Fruit fly (Drosophila melanogaster) whole organism, embryonic: ENCODE measurements around the gene RpL37A.

Experiments
- B-H1 ChIP-seq: fragments of 200-800 bp; sonication (Bioruptor generic); IDR thresholded peaks from 3 replicates; pipeline ENCODE4 v1.3.6; 2022; ENCODE audit warnings: missing biosample characterization, missing genetic modification characterization
- CG10267 ChIP-seq: fragments of 200-800 bp; sonication (Bioruptor generic); optimal IDR thresholded peaks from 2 replicates; lab custom pipeline; 2018; ENCODE audit warnings: missing biosample characterization, mild to moderate bottlenecking, missing genetic modification characterization, moderate library complexity
- CG10959 ChIP-seq: fragments of 200-800 bp; sonication (Bioruptor generic); IDR thresholded peaks from 2 replicates; pipeline ENCODE4 v1.3.6; 2022; ENCODE audit warnings: missing biosample characterization, missing genetic modification characterization
- CG11723 ChIP-seq: fragments of 200-800 bp; sonication (Bioruptor generic); optimal IDR thresholded peaks from 2 replicates; lab custom pipeline; 2017; ENCODE audit warnings: missing biosample characterization, mild to moderate bottlenecking, missing genetic modification characterization
- CG12299 ChIP-seq: fragments of 200-800 bp; sonication (Bioruptor generic); optimal IDR thresholded peaks from 2 replicates; lab custom pipeline; 2018; ENCODE audit warnings: missing biosample characterization, mild to moderate bottlenecking, missing genetic modification characterization
- CG14667 ChIP-seq: fragments of 200-800 bp; sonication (Bioruptor generic); IDR thresholded peaks from 2 replicates; pipeline ENCODE4 v1.3.6; 2022; ENCODE audit warnings: missing biosample characterization, missing genetic modification characterization
- CG17186 ChIP-seq: fragments of 200-800 bp; sonication (Bioruptor generic); optimal IDR thresholded peaks from 3 replicates; lab custom pipeline; 2017; ENCODE audit warnings: missing biosample characterization, missing genetic modification reagents, missing genetic modification characterization
- CG2678 ChIP-seq: fragments of 200-800 bp; sonication (Bioruptor generic); optimal IDR thresholded peaks from 3 replicates; lab custom pipeline; 2019; ENCODE audit warnings: missing biosample characterization, mild to moderate bottlenecking, missing genetic modification characterization, moderate library complexity
- CG32532 ChIP-seq: fragments of 200-800 bp; sonication (Bioruptor generic); IDR thresholded peaks from 2 replicates; pipeline ENCODE4 v1.3.6; 2022; ENCODE audit warnings: missing biosample characterization, missing genetic modification characterization
- CG4854 ChIP-seq: fragments of 200-800 bp; sonication (Bioruptor generic); optimal IDR thresholded peaks from 2 replicates; lab custom pipeline; 2016; ENCODE audit warnings: missing biosample characterization, missing genetic modification characterization, inconsistent platforms
- CG6689 ChIP-seq: fragments of 200-800 bp; sonication (Bioruptor generic); IDR thresholded peaks from 2 replicates; pipeline ENCODE4 v1.3.6; 2022; ENCODE audit warnings: missing biosample characterization, missing genetic modification characterization
- CG6791 ChIP-seq: fragments of 200-800 bp; sonication (Bioruptor generic); IDR thresholded peaks from 3 replicates; pipeline ENCODE4 v1.3.6; 2022; ENCODE audit warnings: missing biosample characterization, missing genetic modification characterization; ENCODE audit not compliant: partially characterized antibody
- CG8089 ChIP-seq: fragments of 200-800 bp; sonication (Bioruptor generic); optimal IDR thresholded peaks from 3 replicates; lab custom pipeline; 2016; ENCODE audit warnings: missing biosample characterization, missing genetic modification characterization
- CG8388 ChIP-seq: fragments of 200-800 bp; sonication (Bioruptor generic); optimal IDR thresholded peaks from 2 replicates; lab custom pipeline; 2019; ENCODE audit warnings: missing biosample characterization, mild to moderate bottlenecking, missing genetic modification characterization, moderate library complexity
- CG8478 ChIP-seq: fragments of >200 bp; optimal IDR thresholded peaks from 2 replicates; lab custom pipeline; 2018
- CG9215 ChIP-seq: fragments of 200-800 bp; sonication (Bioruptor generic); IDR thresholded peaks from 2 replicates; pipeline ENCODE4 v1.3.6; 2022; ENCODE audit warnings: missing biosample characterization, missing genetic modification characterization
- CG9876 ChIP-seq: fragments of 200-800 bp; sonication (Bioruptor generic); optimal IDR thresholded peaks from 2 replicates; lab custom pipeline; 2016; ENCODE audit warnings: missing biosample characterization, missing genetic modification characterization
- CHES-1-like ChIP-seq: fragments of 200-800 bp; sonication (Bioruptor generic); optimal IDR thresholded peaks from 2 replicates; lab custom pipeline; 2016; ENCODE audit warnings: missing biosample characterization, missing genetic modification characterization
- CoRest ChIP-seq: fragments of 200-800 bp; sonication (Bioruptor generic); optimal IDR thresholded peaks from 3 replicates; lab custom pipeline; 2018; ENCODE audit warnings: missing biosample characterization, mild to moderate bottlenecking, missing genetic modification characterization, moderate library complexity
- Dek ChIP-seq: fragments of 200-800 bp; sonication (Bioruptor generic); optimal IDR thresholded peaks from 3 replicates; lab custom pipeline; 2019; ENCODE audit warnings: missing biosample characterization, mild to moderate bottlenecking, missing genetic modification characterization, moderate library complexity
- Fer2 ChIP-seq: fragments of 200-800 bp; sonication (Bioruptor generic); optimal IDR thresholded peaks from 2 replicates; lab custom pipeline; 2018; ENCODE audit warnings: missing biosample characterization, mild to moderate bottlenecking, missing genetic modification characterization, moderate library complexity
- HLHmδ ChIP-seq: fragments of 200-800 bp; sonication (Bioruptor generic); optimal IDR thresholded peaks from 2 replicates; lab custom pipeline; 2018; ENCODE audit warnings: missing biosample characterization, mild to moderate bottlenecking, missing genetic modification characterization, moderate library complexity
- Hmr ChIP-seq: fragments of 200-800 bp; sonication (Bioruptor generic); optimal IDR thresholded peaks from 3 replicates; lab custom pipeline; 2017; ENCODE audit warnings: mild to moderate bottlenecking, missing biosample characterization, missing genetic modification reagents, missing genetic modification characterization
- Med ChIP-seq: fragments of 200-800 bp; sonication (Bioruptor generic); peaks from one replicate; lab custom pipeline; 2016; ENCODE audit warnings: missing biosample characterization, missing genetic modification characterization, mild to moderate bottlenecking, inconsistent platforms, moderate library complexity
- Mrtf ChIP-seq: fragments of 200-800 bp; sonication (Bioruptor generic); IDR thresholded peaks from 3 replicates; pipeline ENCODE4 v1.3.6; 2022; ENCODE audit warnings: missing biosample characterization, missing genetic modification characterization
- Myb ChIP-seq: fragments of 200-800 bp; sonication (Bioruptor generic); optimal IDR thresholded peaks from 2 replicates; lab custom pipeline; 2016; ENCODE audit warnings: missing biosample characterization, missing genetic modification characterization
- NfI ChIP-seq: fragments of 200-800 bp; sonication (Bioruptor generic); optimal IDR thresholded peaks from 3 replicates; lab custom pipeline; 2018; ENCODE audit warnings: missing biosample characterization, mild to moderate bottlenecking, missing genetic modification characterization, moderate library complexity
- Sox102F ChIP-seq: fragments of 200-800 bp; sonication (Bioruptor generic); optimal IDR thresholded peaks from 2 replicates; lab custom pipeline; 2018; ENCODE audit warnings: missing biosample characterization, mild to moderate bottlenecking, missing genetic modification characterization, moderate library complexity
- ara ChIP-seq: fragments of 200-800 bp; sonication (Bioruptor generic); IDR thresholded peaks from 2 replicates; pipeline ENCODE4 v1.3.6; 2022; ENCODE audit warnings: missing biosample characterization, missing genetic modification characterization
- ash1 ChIP-seq: fragments of 200-800 bp; sonication (Bioruptor generic); optimal IDR thresholded peaks from 2 replicates; lab custom pipeline; 2018; ENCODE audit warnings: missing biosample characterization, mild to moderate bottlenecking, missing genetic modification characterization
- ato ChIP-seq: fragments of 200-800 bp; sonication (Bioruptor generic); IDR thresholded peaks from 2 replicates; pipeline ENCODE4 v1.3.6; 2022; ENCODE audit warnings: missing biosample characterization, missing genetic modification characterization; ENCODE audit not compliant: partially characterized antibody
- bbx ChIP-seq: fragments of 200-800 bp; sonication (Bioruptor generic); IDR thresholded peaks from 2 replicates; pipeline ENCODE4 v1.3.6; 2022; ENCODE audit warnings: missing biosample characterization, missing genetic modification characterization; ENCODE audit not compliant: partially characterized antibody
- caup ChIP-seq: fragments of 200-800 bp; sonication (Bioruptor generic); optimal IDR thresholded peaks from 3 replicates; lab custom pipeline; 2017; ENCODE audit warnings: missing biosample characterization, mild to moderate bottlenecking, missing genetic modification characterization, moderate library complexity; ENCODE audit not compliant: severe bottlenecking
- chm ChIP-seq: fragments of 200-800 bp; sonication (Bioruptor generic); IDR thresholded peaks from 2 replicates; pipeline ENCODE4 v1.3.6; 2022; ENCODE audit warnings: missing biosample characterization, missing genetic modification characterization
- dati ChIP-seq: fragments of 200-800 bp; sonication (Bioruptor generic); IDR thresholded peaks from 2 replicates; pipeline ENCODE4 v1.3.6; 2022; ENCODE audit warnings: missing biosample characterization, missing genetic modification characterization
- dysf ChIP-seq: fragments of 200-800 bp; sonication (Bioruptor generic); IDR thresholded peaks from 3 replicates; pipeline ENCODE4 v1.3.6; 2022; ENCODE audit warnings: missing biosample characterization, missing genetic modification characterization
- fd3F ChIP-seq: fragments of 200-800 bp; sonication (Bioruptor generic); optimal IDR thresholded peaks from 2 replicates; lab custom pipeline; 2018; ENCODE audit warnings: missing biosample characterization, mild to moderate bottlenecking, missing genetic modification characterization, moderate library complexity
- gfzf ChIP-seq: fragments of 200-800 bp; sonication (Bioruptor generic); optimal IDR thresholded peaks from 2 replicates; lab custom pipeline; 2016; ENCODE audit warnings: missing biosample characterization, mild to moderate bottlenecking, missing genetic modification characterization, moderate library complexity
- gt ChIP-seq: fragments of 200-800 bp; sonication (Bioruptor generic); IDR thresholded peaks from 2 replicates; pipeline ENCODE4 v1.3.6; 2022; ENCODE audit warnings: missing biosample characterization, missing genetic modification characterization
- hbn ChIP-seq: fragments of 200-800 bp; sonication (Bioruptor generic); IDR thresholded peaks from 2 replicates; pipeline ENCODE4 v1.3.6; 2022; ENCODE audit warnings: missing biosample characterization, missing genetic modification characterization; ENCODE audit not compliant: partially characterized antibody
- kah ChIP-seq: fragments of 200-800 bp; sonication (Bioruptor generic); optimal IDR thresholded peaks from 2 replicates; lab custom pipeline; 2018; ENCODE audit warnings: missing biosample characterization, mild to moderate bottlenecking, missing genetic modification characterization
- lola ChIP-seq, 3 experiments: fragments of >200 bp in 2 of 3; fragments of 200-800 bp in 1 of 3; sonication (Bioruptor generic) in 1 of 3; optimal IDR thresholded peaks; 2 replicates each; lab custom pipeline; 2017 to 2019; ENCODE audit warnings: missing biosample characterization in 3 of 3, missing genetic modification characterization in 3 of 3, mild to moderate bottlenecking in 1 of 3, moderate library complexity in 1 of 3
- maf-S ChIP-seq: fragments of 200-800 bp; sonication (Bioruptor generic); optimal IDR thresholded peaks from 2 replicates; lab custom pipeline; 2016; ENCODE audit warnings: missing biosample characterization, missing genetic modification characterization
- phol ChIP-seq: fragments of 200-800 bp; sonication (Bioruptor generic); optimal IDR thresholded peaks from 3 replicates; lab custom pipeline; 2018; ENCODE audit warnings: missing biosample characterization, mild to moderate bottlenecking, missing genetic modification characterization, moderate library complexity
- repo ChIP-seq: fragments of 200-800 bp; sonication (Bioruptor generic); optimal IDR thresholded peaks from 2 replicates; lab custom pipeline; 2016; ENCODE audit warnings: missing biosample characterization, missing genetic modification characterization
- slou ChIP-seq: fragments of 200-800 bp; sonication (Bioruptor generic); optimal IDR thresholded peaks from 3 replicates; lab custom pipeline; 2016; ENCODE audit warnings: missing biosample characterization, missing genetic modification characterization
- ttk ChIP-seq: fragments of 200-800 bp; sonication (Bioruptor generic); IDR thresholded peaks from 2 replicates; pipeline ENCODE4 v2.1.2; 2022; ENCODE audit warnings: missing biosample characterization, missing genetic modification characterization
- zen ChIP-seq: fragments of 200-800 bp; sonication (Bioruptor generic); optimal IDR thresholded peaks from 3 replicates; lab custom pipeline; 2018; ENCODE audit warnings: missing biosample characterization, mild to moderate bottlenecking, missing genetic modification characterization, moderate library complexity
- zfh1 ChIP-seq: fragments of 200-800 bp; sonication (Bioruptor generic); IDR thresholded peaks from 3 replicates; pipeline ENCODE4 v1.3.6; 2022; ENCODE audit warnings: missing biosample characterization, missing genetic modification characterization

The RpL37A gene

dm6 chr2L:5107626-5108272 lies 37.0 kb downstream of the RpL37A start (continued):
- TF ChIP-seq CG2678 (peak; percentile 97), CG8478 (lab: Kevin White, UChicago) (no peak), CG9876 (GFP tag; lab: Kevin White, UChicago) (peak; percentile 98), chm (peak; percentile 74), gt (GFP tag; lab: Robert Waterston, UW) (peak; percentile 78), gfzf (GFP tag; lab: Kevin White, UChicago) (peak; percentile 11), CHES-1-like (GFP tag; lab: Kevin White, UChicago) (peak; percentile 99), CG6791 (GFP tag; lab: Robert Waterston, UW) (no peak), B-H1 (GFP tag; lab: Robert Waterston, UW) (peak; percentile 93), CG8089 (GFP tag; lab: Kevin White, UChicago) (peak; percentile 97), ttk (GFP tag; lab: Robert Waterston, UW) (peak; percentile 93), Hmr (GFP tag; lab: Kevin White, UChicago) (peak; percentile 98), CG17186 (GFP tag; lab: Kevin White, UChicago) (peak; percentile 68), CG4854 (peak; percentile 85), NfI (GFP tag; lab: Kevin White, UChicago) (peak; percentile 94), lola (GFP tag; optimal IDR thresholded peaks at IDR 0.05; lab: Kevin White, UChicago) (peak in 2 of 3 experiments; percentile 11 to 86), HLHmδ (GFP tag; lab: Kevin White, UChicago) (no peak), Mrtf (GFP tag; lab: Robert Waterston, UW) (peak; percentile 95), CG12299 (tag; lab: Kevin White, UChicago) (peak; percentile 82), zfh1 (GFP tag; lab: Robert Waterston, UW) (peak; percentile 87), CG6689 (GFP tag; lab: Robert Waterston, UW) (peak; percentile 88), CG10267 (tag; lab: Kevin White, UChicago) (peak; percentile 84), Sox102F (GFP tag; lab: Kevin White, UChicago) (peak; percentile 96), bbx (GFP tag; lab: Robert Waterston, UW) (no peak), repo (peak; percentile 93), Dek (peak; percentile 97), maf-S (peak; percentile 99), CG10959 (GFP tag; lab: Robert Waterston, UW) (peak; percentile 65), CoRest (tag; lab: Kevin White, UChicago) (peak; percentile 97), dati (GFP tag; lab: Robert Waterston, UW) (peak; percentile 86), CG32532 (GFP tag; lab: Robert Waterston, UW) (peak; percentile 95), Myb (GFP tag; lab: Kevin White, UChicago) (peak; percentile 92), Med (GFP tag; lab: Kevin White, UChicago) (peak; percentile 99), CG14667 (GFP tag; lab: Robert Waterston, UW) (peak; percentile 92), Fer2 (tag; lab: Kevin White, UChicago) (peak; percentile 86), slou (peak; percentile 97), fd3F (GFP tag; lab: Kevin White, UChicago) (peak; percentile 93), hbn (GFP tag; lab: Robert Waterston, UW) (no peak), phol (peak; percentile 91), caup (GFP tag; lab: Kevin White, UChicago) (peak; percentile 94), CG9215 (GFP tag; lab: Robert Waterston, UW) (peak; percentile 97), ash1 (GFP tag; lab: Kevin White, UChicago) (peak; percentile 63), CG8388 (GFP tag; lab: Kevin White, UChicago) (peak; percentile 93), ara (peak; percentile 77), CG11723 (GFP tag; lab: Kevin White, UChicago) (peak; percentile 88), dysf (GFP tag; lab: Robert Waterston, UW) (peak; percentile 97), kah (GFP tag; lab: Kevin White, UChicago) (peak; percentile 63), ato (GFP tag; lab: Robert Waterston, UW) (no peak), zen (peak; percentile 83)
